Fruit fly (Drosophila melanogaster) whole organism, embryonic: ENCODE results near the gene CG31886.
A peak's percentile ranks its signal among the peaks of the same experiment; 100 is the strongest.

Experiments
- Blimp-1 ChIP-seq: fragments of 200-800 bp; sonication (Bioruptor generic); optimal IDR thresholded peaks from 3 replicates; lab custom pipeline; 2018; ENCODE audit warnings: missing biosample characterization, missing genetic modification characterization, mild to moderate bottlenecking, moderate library complexity, missing genetic modification reagents
- Bteb2 ChIP-seq: fragments of 200-800 bp; sonication (Bioruptor generic); optimal IDR thresholded peaks from 2 replicates; lab custom pipeline; 2016; ENCODE audit warnings: missing biosample characterization, missing genetic modification characterization
- CG10147 ChIP-seq: fragments of 200-800 bp; sonication (Bioruptor generic); optimal IDR thresholded peaks from 2 replicates; lab custom pipeline; 2019; ENCODE audit warnings: missing biosample characterization, mild to moderate bottlenecking, missing genetic modification characterization, moderate library complexity
- CG10366 ChIP-seq: fragments of 200-800 bp; sonication (Bioruptor generic); IDR thresholded peaks from 2 replicates; pipeline ENCODE4 v1.3.6; 2022; ENCODE audit warnings: missing biosample characterization, missing genetic modification characterization
- CG11093 ChIP-seq: fragments of 200-800 bp; sonication (Bioruptor generic); IDR thresholded peaks from 3 replicates; pipeline ENCODE4 v1.3.6; 2022; ENCODE audit warnings: missing biosample characterization, missing genetic modification characterization
- CG14014 ChIP-seq: fragments of 200-800 bp; sonication (Bioruptor generic); IDR thresholded peaks from 2 replicates; pipeline ENCODE4 v1.3.6; 2022; ENCODE audit warnings: missing biosample characterization, missing genetic modification characterization
- CG15696 ChIP-seq: fragments of 200-800 bp; sonication (Bioruptor generic); optimal IDR thresholded peaks from 2 replicates; lab custom pipeline; 2019; ENCODE audit warnings: missing biosample characterization, mild to moderate bottlenecking, missing genetic modification characterization, moderate library complexity
- CG16815 ChIP-seq: fragments of 200-800 bp; sonication (Bioruptor generic); optimal IDR thresholded peaks from 3 replicates; lab custom pipeline; 2017; ENCODE audit warnings: missing biosample characterization, mild to moderate bottlenecking, missing genetic modification characterization
- CG2875 ChIP-seq: fragments of 200-800 bp; sonication (Bioruptor generic); optimal IDR thresholded peaks from 2 replicates; lab custom pipeline; 2017; ENCODE audit warnings: missing biosample characterization, mild to moderate bottlenecking, missing genetic modification characterization, missing genetic modification reagents
- CG30403 ChIP-seq: fragments of 200-800 bp; sonication (Bioruptor generic); optimal IDR thresholded peaks from 3 replicates; lab custom pipeline; 2016; ENCODE audit warnings: missing biosample characterization, missing genetic modification characterization
- CG5180 ChIP-seq: fragments of 200-800 bp; sonication (Bioruptor generic); optimal IDR thresholded peaks from 3 replicates; lab custom pipeline; 2017; ENCODE audit warnings: missing biosample characterization, missing genetic modification characterization, mild to moderate bottlenecking, moderate library complexity, missing genetic modification reagents
- Dfd ChIP-seq, 2 experiments: fragments of >200 bp; optimal IDR thresholded peaks; 2 replicates each; lab custom pipeline; 2017; ENCODE audit warnings: missing biosample characterization in 2 of 2, missing genetic modification characterization in 2 of 2
- Elba2 ChIP-seq: fragments of 200-800 bp; sonication (Bioruptor generic); optimal IDR thresholded peaks from 3 replicates; lab custom pipeline; 2016; ENCODE audit warnings: missing biosample characterization, missing genetic modification characterization
- Ets65A ChIP-seq: fragments of 200-800 bp; sonication (Bioruptor generic); peaks from one replicate; lab custom pipeline; 2016; ENCODE audit warnings: missing biosample characterization, missing genetic modification characterization
- Gug ChIP-seq: fragments of 200-800 bp; sonication (Bioruptor generic); IDR thresholded peaks from 4 replicates; pipeline ENCODE4 v1.3.6; 2022; ENCODE audit warnings: missing biosample characterization, missing genetic modification characterization
- Hr78 ChIP-seq, 2 experiments: fragments of 200-800 bp in 1 of 2; fragments of >200 bp in 1 of 2; sonication (Bioruptor generic) in 1 of 2; optimal IDR thresholded peaks; 2 replicates each; lab custom pipeline; 2017 to 2019; ENCODE audit warnings: missing biosample characterization in 2 of 2, missing genetic modification characterization in 2 of 2, mild to moderate bottlenecking in 1 of 2, moderate library complexity in 1 of 2
- Lim3 ChIP-seq: fragments of 200-800 bp; sonication (Bioruptor generic); IDR thresholded peaks from 2 replicates; pipeline ENCODE4 v1.3.6; 2022; ENCODE audit warnings: missing biosample characterization, missing genetic modification characterization
- Med ChIP-seq: fragments of 200-800 bp; sonication (Bioruptor generic); peaks from one replicate; lab custom pipeline; 2016; ENCODE audit warnings: missing biosample characterization, missing genetic modification characterization, mild to moderate bottlenecking, inconsistent platforms, moderate library complexity
- NC2α ChIP-seq: fragments of 200-800 bp; sonication (Bioruptor generic); optimal IDR thresholded peaks from 2 replicates; lab custom pipeline; 2016; ENCODE audit warnings: missing biosample characterization, missing genetic modification characterization
- Neu2 ChIP-seq: fragments of 200-800 bp; sonication (Bioruptor generic); optimal IDR thresholded peaks from 3 replicates; lab custom pipeline; 2016; ENCODE audit warnings: missing biosample characterization, missing genetic modification characterization, borderline replicate concordance
- Xbp1 ChIP-seq: fragments of 200-800 bp; sonication (Bioruptor generic); optimal IDR thresholded peaks from 3 replicates; lab custom pipeline; 2016; ENCODE audit warnings: missing biosample characterization, mild to moderate bottlenecking, missing genetic modification characterization
- ap ChIP-seq: fragments of 200-800 bp; sonication (Bioruptor generic); IDR thresholded peaks from 2 replicates; pipeline ENCODE4 v1.3.6; 2022; ENCODE audit warnings: missing biosample characterization, missing genetic modification characterization
- chm ChIP-seq: fragments of 200-800 bp; sonication (Bioruptor generic); IDR thresholded peaks from 2 replicates; pipeline ENCODE4 v1.3.6; 2022; ENCODE audit warnings: missing biosample characterization, missing genetic modification characterization
- dm ChIP-seq: fragments of 200-800 bp; sonication (Bioruptor generic); optimal IDR thresholded peaks from 3 replicates; lab custom pipeline; 2016; ENCODE audit warnings: missing biosample characterization, missing genetic modification characterization
- dpn ChIP-seq, 2 experiments: fragments of 200-800 bp; sonication (Bioruptor generic); optimal IDR thresholded peaks; 3 replicates each; lab custom pipeline; 2016; ENCODE audit warnings: missing biosample characterization in 2 of 2, missing genetic modification characterization in 2 of 2
- dysf ChIP-seq: fragments of 200-800 bp; sonication (Bioruptor generic); IDR thresholded peaks from 3 replicates; pipeline ENCODE4 v1.3.6; 2022; ENCODE audit warnings: missing biosample characterization, missing genetic modification characterization
- ftz-f1 ChIP-seq: fragments of 200-800 bp; sonication (Bioruptor generic); optimal IDR thresholded peaks from 2 replicates; lab custom pipeline; 2016; ENCODE audit warnings: missing biosample characterization, missing genetic modification characterization
- jing ChIP-seq: fragments of 200-800 bp; sonication (Bioruptor generic); optimal IDR thresholded peaks from 2 replicates; lab custom pipeline; 2018; ENCODE audit warnings: missing biosample characterization, mild to moderate bottlenecking, missing genetic modification characterization
- pho ChIP-seq: fragments of 200-800 bp; sonication (Bioruptor generic); optimal IDR thresholded peaks from 2 replicates; lab custom pipeline; 2016; ENCODE audit warnings: missing biosample characterization, missing genetic modification characterization
- repo ChIP-seq: fragments of 200-800 bp; sonication (Bioruptor generic); optimal IDR thresholded peaks from 2 replicates; lab custom pipeline; 2016; ENCODE audit warnings: missing biosample characterization, missing genetic modification characterization
- row ChIP-seq: fragments of 200-800 bp; sonication (Bioruptor generic); IDR thresholded peaks from 3 replicates; pipeline ENCODE4 v1.3.6; 2022; ENCODE audit warnings: missing biosample characterization, missing genetic modification characterization
- sr ChIP-seq: fragments of 200-800 bp; sonication (Bioruptor generic); IDR thresholded peaks from 3 replicates; pipeline ENCODE4 v1.3.6; 2022; ENCODE audit warnings: missing biosample characterization, missing genetic modification characterization
- sug ChIP-seq: fragments of 200-800 bp; optimal IDR thresholded peaks from 2 replicates; lab custom pipeline; 2019; ENCODE audit warnings: missing biosample characterization, mild to moderate bottlenecking, missing genetic modification characterization, moderate library complexity
- tna ChIP-seq: fragments of 200-800 bp; sonication (Bioruptor generic); IDR thresholded peaks from 2 replicates; pipeline ENCODE4 v1.3.6; 2022; ENCODE audit warnings: missing biosample characterization, missing genetic modification characterization; ENCODE audit not compliant: partially characterized antibody
- vfl ChIP-seq: fragments of 200-800 bp; sonication (Bioruptor generic); optimal IDR thresholded peaks from 2 replicates; lab custom pipeline; 2016; ENCODE audit warnings: missing biosample characterization, missing genetic modification characterization
- zfh1 ChIP-seq: fragments of 200-800 bp; sonication (Bioruptor generic); IDR thresholded peaks from 3 replicates; pipeline ENCODE4 v1.3.6; 2022; ENCODE audit warnings: missing biosample characterization, missing genetic modification characterization

The CG31886 gene

DNA sequence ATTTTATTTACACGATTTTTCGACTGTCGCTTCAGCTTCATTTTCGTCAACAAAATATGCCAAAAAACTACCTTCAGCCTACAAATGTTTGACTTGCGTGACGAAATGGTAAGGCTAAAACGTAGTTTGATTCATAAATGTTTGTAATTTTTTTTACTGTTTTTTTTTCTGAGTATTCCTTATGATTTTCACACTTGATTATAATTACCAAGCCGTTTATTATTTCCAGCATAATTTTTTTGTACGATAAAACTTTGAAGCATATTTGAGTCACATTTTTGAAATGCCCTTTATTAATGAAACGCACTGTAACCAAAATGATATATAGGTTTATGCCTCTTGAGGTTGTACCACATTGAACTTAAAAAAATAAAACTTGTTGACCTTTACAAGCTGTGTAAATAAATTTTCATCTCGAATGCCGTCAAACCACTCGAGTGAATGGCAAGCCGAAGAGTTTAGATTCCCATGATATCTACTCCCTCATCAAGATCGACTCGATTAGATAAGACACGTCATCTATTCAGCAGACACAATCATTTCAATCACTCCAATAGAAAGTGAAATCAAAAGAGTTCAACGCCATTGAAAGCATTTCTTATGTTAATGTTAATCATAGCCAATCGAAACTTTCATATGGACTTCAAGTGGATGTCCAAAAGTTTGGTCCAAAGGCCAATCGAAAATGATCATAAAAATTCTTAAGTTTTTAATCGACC is 23.9 kb upstream of the CG31886 start (continued):
- TF ChIP-seq dpn (GFP tag; optimal IDR thresholded peaks at IDR 0.05; lab: Kevin White, UChicago) = peak; percentile 34 to 61
- TF ChIP-seq sr = no peak
- TF ChIP-seq jing (GFP tag; lab: Kevin White, UChicago) = no peak
- no peak for TF ChIP-seq NC2α (GFP tag; lab: Kevin White, UChicago)
- peak; percentile 90 for TF ChIP-seq Blimp-1 (GFP tag; lab: Kevin White, UChicago)
- TF ChIP-seq sug (tag; lab: Kevin White, UChicago) = no peak
- no peak for TF ChIP-seq Dfd (GFP tag; optimal IDR thresholded peaks at IDR 0.05; lab: Kevin White, UChicago)
- no peak for TF ChIP-seq Elba2
- no peak for TF ChIP-seq Neu2 (GFP tag; lab: Kevin White, UChicago)
- peak; percentile 61 for TF ChIP-seq CG30403 (GFP tag; lab: Kevin White, UChicago)
- TF ChIP-seq CG5180 (GFP tag; lab: Kevin White, UChicago) = peak; percentile 13
- TF ChIP-seq zfh1 (GFP tag; lab: Robert Waterston, UW) = no peak
- TF ChIP-seq Gug (GFP tag; lab: Robert Waterston, UW) = no peak
- TF ChIP-seq CG10366 (GFP tag; lab: Robert Waterston, UW) = peak; percentile 45; the same call in 1 of the 2 replicates
- no peak for TF ChIP-seq chm (GFP tag; lab: Robert Waterston, UW)
- TF ChIP-seq vfl = no peak
- TF ChIP-seq CG15696 (tag; lab: Kevin White, UChicago) = no peak
- no peak for TF ChIP-seq ap (GFP tag; lab: Robert Waterston, UW)

DNA sequence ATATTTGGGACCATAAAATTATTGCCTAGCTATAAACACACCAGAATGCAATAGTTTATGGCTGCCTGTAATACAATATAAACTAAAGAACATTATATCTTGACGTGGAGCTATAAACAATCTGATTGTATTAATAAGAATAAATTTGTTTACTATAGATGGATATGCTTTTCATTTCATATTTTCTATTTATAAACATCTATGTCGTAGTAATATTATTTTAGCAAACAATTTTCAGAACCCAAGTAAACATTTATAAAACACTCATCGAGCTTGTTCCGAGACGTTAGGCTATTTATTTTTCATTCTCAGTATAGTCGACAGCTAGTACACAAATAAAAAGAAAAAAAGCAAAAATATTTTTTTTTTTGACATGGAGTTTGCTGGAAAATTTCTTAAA is 21.5 kb upstream of the CG31886 start, which contains the start of gene CG18662:
TSS of gene CG18662 (plus strand) at position 301 of the 400 bp plus-strand sequence.
- TF ChIP-seq CG11093 (GFP tag; lab: Robert Waterston, UW) = no peak
- TF ChIP-seq CG2875 (GFP tag; lab: Kevin White, UChicago) = no peak
- TF ChIP-seq pho (GFP tag; lab: Kevin White, UChicago) = no peak
- no peak for TF ChIP-seq row (GFP tag; lab: Robert Waterston, UW)
- TF ChIP-seq dm = no peak
- TF ChIP-seq repo (GFP tag; lab: Kevin White, UChicago) = no peak
- no peak for TF ChIP-seq Xbp1
- TF ChIP-seq Bteb2 = no peak
- TF ChIP-seq CG14014 (GFP tag; lab: Robert Waterston, UW) = no peak
- TF ChIP-seq Lim3 (GFP tag; lab: Robert Waterston, UW) = no peak
- no peak for TF ChIP-seq CG16815 (GFP tag; lab: Kevin White, UChicago)
- no peak for TF ChIP-seq ftz-f1

DNA sequence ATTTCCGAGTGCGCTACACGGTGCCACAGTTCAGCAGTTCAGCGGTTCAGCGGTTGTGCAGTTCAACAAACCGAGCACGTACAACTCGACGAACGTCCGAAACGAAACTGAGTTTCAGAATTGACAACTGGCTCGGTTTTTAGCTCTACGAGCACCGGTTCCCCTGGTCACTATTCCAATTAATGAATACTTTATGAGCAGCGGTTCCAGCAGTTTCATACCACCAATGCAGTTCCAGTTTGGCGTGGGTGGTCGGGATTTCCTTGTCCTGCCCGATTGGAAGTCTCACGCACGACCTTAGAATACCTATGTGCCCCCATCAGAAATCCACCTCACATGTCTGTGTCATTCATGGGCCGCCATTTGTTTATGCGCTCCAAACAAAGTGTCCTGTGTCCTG is 16.5 kb upstream of the CG31886 start, which contains the start of gene CG9541:
TSS of gene CG9541 (minus strand) at position 101 of the 400 bp plus-strand sequence.
- TF ChIP-seq Ets65A (GFP tag; lab: Kevin White, UChicago) (peak; percentile 76), Med (GFP tag; lab: Kevin White, UChicago) (peak; percentile 7), dysf (GFP tag; lab: Robert Waterston, UW) (peak; percentile 5; the same call in 1 of the 3 replicates), CG10147 (GFP tag; lab: Kevin White, UChicago) (no peak), tna (GFP tag; lab: Robert Waterston, UW) (0 out of 2 replicates have a peak, but pooled peaks have one; percentile 19), Hr78 (GFP tag; optimal IDR thresholded peaks at IDR 0.05; lab: Kevin White, UChicago) (peak in 1 of 2 experiments; percentile 8)
